Worm (Caenorhabditis elegans) whole organism, L2 larva: ENCODE results near the gene F22E5.20.
"Not testable (repeated sequence)": the region's sequence is repeated elsewhere in the genome, so short reads cannot be mapped to it uniquely, and the experiment has no call there.

Experiments used
- aly-2 ChIP-seq: fragments of 150-350 bp; optimal IDR thresholded peaks from 2 replicates; lab custom pipeline; 2014; ENCODE audit warnings: missing biosample characterization, missing genetic modification characterization
- egl-27 ChIP-seq: sonication (generic microtip); optimal IDR thresholded peaks from 3 replicates; lab custom pipeline; 2017; ENCODE audit warnings: missing biosample characterization, missing genetic modification reagents, missing genetic modification characterization
- unc-55 ChIP-seq: fragments of 150-350 bp; sonication (generic microtip); optimal IDR thresholded peaks from 3 replicates; lab custom pipeline; 2014; ENCODE audit warnings: missing biosample characterization, missing genetic modification reagents, missing genetic modification characterization

Gene F22E5.20

ce11 chrII:2622936-2623452 lies 50.4 kb downstream of the F22E5.20 start, which contains the start of gene D2062.4:
Gene D2062.4, plus strand, starts transcription at chrII:2623402.
- TF ChIP-seq egl-27; unc-55 (GFP tag; lab: Kevin White, UChicago); aly-2 (tag; lab: Kevin White, UChicago): not testable (repeated sequence)
